Worm (Caenorhabditis elegans) whole organism, late embryonic: ENCODE data around the gene nhr-90.

ENCODE experiments used
- ama-1 ChIP-seq: fragments of 150-350 bp; optimal IDR thresholded peaks from 2 replicates; lab custom pipeline; 2014
- ceh-6 ChIP-seq: fragments of 200-800 bp; sonication (Bioruptor generic); optimal IDR thresholded peaks from 2 replicates; lab custom pipeline; 2018; ENCODE audit warnings: mild to moderate bottlenecking, missing genetic modification characterization, missing compliant biosample characterization
- ceh-9 ChIP-seq: sonication (generic microtip); optimal IDR thresholded peaks from 2 replicates; lab custom pipeline; 2016; ENCODE audit warnings: mild to moderate bottlenecking, missing genetic modification characterization, inconsistent platforms, missing compliant biosample characterization
- elt-2 ChIP-seq: sonication (generic microtip); optimal IDR thresholded peaks from 2 replicates; lab custom pipeline; 2016; ENCODE audit warnings: missing genetic modification reagents, missing genetic modification characterization, missing compliant biosample characterization
- gmeb-2 ChIP-seq: sonication (generic microtip); optimal IDR thresholded peaks from 2 replicates; lab custom pipeline; 2016; ENCODE audit warnings: missing genetic modification characterization, inconsistent platforms, missing compliant biosample characterization
- madf-2 ChIP-seq: sonication (generic microtip); optimal IDR thresholded peaks from 2 replicates; lab custom pipeline; 2017; ENCODE audit warnings: missing genetic modification characterization, missing compliant biosample characterization
- nfya-1 ChIP-seq: sonication (generic microtip); optimal IDR thresholded peaks from 2 replicates; lab custom pipeline; 2017; ENCODE audit warnings: missing genetic modification characterization, mild to moderate bottlenecking, missing compliant biosample characterization, antibody characterized with exemption, moderate library complexity
- pros-1 ChIP-seq: fragments of 150-350 bp; optimal IDR thresholded peaks from 2 replicates; lab custom pipeline; 2014; ENCODE audit warnings: missing biosample characterization, missing genetic modification reagents, missing genetic modification characterization
- rnt-1 ChIP-seq: sonication (generic microtip); optimal IDR thresholded peaks from 2 replicates; lab custom pipeline; 2016; ENCODE audit warnings: missing genetic modification characterization, missing compliant biosample characterization
- sox-2 ChIP-seq: fragments of 200-800 bp; sonication (Bioruptor generic); IDR thresholded peaks from 2 replicates; pipeline ENCODE4 v1.3.6; 2022; ENCODE audit warnings: missing genetic modification reagents, missing genetic modification characterization, missing compliant biosample characterization
- unc-55 ChIP-seq: sonication (generic microtip); optimal IDR thresholded peaks from 2 replicates; lab custom pipeline; 2017; ENCODE audit warnings: missing biosample characterization, missing genetic modification reagents, missing genetic modification characterization

- no peak for TF ChIP-seq nfya-1 (tag; lab: Kevin White, UChicago)
- TF ChIP-seq rnt-1 = no peak
- no peak for TF ChIP-seq ceh-9 (tag; lab: Kevin White, UChicago)
- TF ChIP-seq pros-1 (tag; lab: Kevin White, UChicago) = no peak
- no peak for TF ChIP-seq ama-1
- TF ChIP-seq ceh-6 = no peak
- no peak for TF ChIP-seq sox-2 (GFP tag; lab: Robert Waterston, UW)
- TF ChIP-seq gmeb-2 (tag; lab: Kevin White, UChicago) = no peak
- TF ChIP-seq unc-55 (GFP tag; lab: Kevin White, UChicago) = no peak
- TF ChIP-seq madf-2 = no peak
- TF ChIP-seq elt-2 (tag; lab: Kevin White, UChicago) = no peak
These were observed 25.3 kb downstream of the nhr-90 start for ce11 chrV:635630-636029.
